Worm (Caenorhabditis elegans) whole organism, L1 larva: ENCODE measurements around the gene D2096.10.

Experiments
- fos-1 ChIP-seq: fragments of 150-350 bp; optimal IDR thresholded peaks from 2 replicates; lab custom pipeline; 2014; ENCODE audit warnings: missing biosample characterization, missing genetic modification characterization
- lin-13 ChIP-seq: fragments of 150-350 bp; optimal IDR thresholded peaks from 2 replicates; lab custom pipeline; 2014; ENCODE audit warnings: missing biosample characterization, missing genetic modification reagents, missing genetic modification characterization
- mdl-1 ChIP-seq, 2 experiments: fragments of 150-350 bp; optimal IDR thresholded peaks; 2 replicates each; lab custom pipeline; 2014 to 2017; ENCODE audit warnings: missing biosample characterization in 2 of 2, missing genetic modification characterization in 2 of 2, inconsistent platforms in 1 of 2
- mep-1 ChIP-seq: fragments of 150-350 bp; optimal IDR thresholded peaks from 2 replicates; lab custom pipeline; 2014; ENCODE audit warnings: missing biosample characterization, missing genetic modification characterization

ce11 chrIV:8397814-8398213, 8.8 kb upstream of the D2096.10 start:
- TF ChIP-seq lin-13 (GFP tag; lab: Kevin White, UChicago) = no peak
- TF ChIP-seq mep-1 (tag; lab: Kevin White, UChicago) = no peak
- no peak for TF ChIP-seq mdl-1 (tag; optimal IDR thresholded peaks at IDR 0.05; lab: Kevin White, UChicago)
- no peak for TF ChIP-seq fos-1
